Fruit fly (Drosophila melanogaster) whole organism, larva: ENCODE results near the gene Rrp46.

Source experiments
- noc ChIP-seq: fragments of 200-800 bp; sonication (Bioruptor generic); optimal IDR thresholded peaks from 3 replicates; lab custom pipeline; 2019; ENCODE audit warnings: missing biosample characterization, mild to moderate bottlenecking, missing genetic modification characterization, moderate library complexity

Rrp46 gene

DNA sequence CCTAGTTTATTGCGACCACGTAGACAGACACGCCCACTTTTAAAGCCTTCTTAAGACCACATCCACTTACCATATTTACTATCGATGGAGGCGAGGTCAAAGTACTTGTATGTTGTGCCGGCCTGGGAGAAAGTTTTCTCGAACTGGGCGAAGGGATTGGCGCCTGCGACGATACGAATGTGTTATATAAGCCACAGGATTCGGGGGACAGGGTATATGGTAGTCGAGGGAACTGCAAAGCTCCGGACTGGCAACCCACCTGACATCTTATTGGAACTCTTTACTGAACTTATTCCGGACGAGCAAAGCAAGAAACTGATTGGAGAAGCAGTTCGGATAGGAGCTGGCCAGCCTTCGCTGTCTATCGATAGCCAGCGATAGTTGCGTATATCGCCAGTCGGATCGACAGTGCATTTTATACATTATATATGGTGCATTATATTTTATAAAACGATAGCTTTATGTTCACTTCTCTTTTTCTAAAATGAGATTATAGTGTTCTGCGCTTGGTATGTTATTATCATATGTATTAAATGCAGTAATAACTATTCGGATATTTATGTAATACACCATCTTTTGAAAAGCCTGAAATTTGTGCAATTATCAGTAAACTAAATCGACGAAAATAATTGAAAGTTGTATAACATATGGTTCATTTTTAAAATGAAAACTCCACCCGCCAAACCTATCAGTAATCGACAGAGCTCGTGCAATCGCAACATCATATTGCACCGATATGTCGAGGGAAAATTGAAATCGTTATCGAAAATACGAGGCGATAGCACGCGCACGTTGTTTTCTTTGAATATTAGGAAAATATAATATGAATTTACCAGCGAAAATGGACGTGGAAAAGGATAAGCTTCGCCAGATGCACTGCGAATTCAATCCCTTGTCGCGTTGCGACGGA lies at the start of gene Rrp46, which contains the start of gene Irp-1B:
Rrp46 (plus strand) TSS at position 752 of the 910 bp plus-strand sequence.
Irp-1B (minus strand) TSS at position 320 of the 910 bp plus-strand sequence.
- no peak for TF ChIP-seq noc (tag; lab: Kevin White, UChicago)

DNA sequence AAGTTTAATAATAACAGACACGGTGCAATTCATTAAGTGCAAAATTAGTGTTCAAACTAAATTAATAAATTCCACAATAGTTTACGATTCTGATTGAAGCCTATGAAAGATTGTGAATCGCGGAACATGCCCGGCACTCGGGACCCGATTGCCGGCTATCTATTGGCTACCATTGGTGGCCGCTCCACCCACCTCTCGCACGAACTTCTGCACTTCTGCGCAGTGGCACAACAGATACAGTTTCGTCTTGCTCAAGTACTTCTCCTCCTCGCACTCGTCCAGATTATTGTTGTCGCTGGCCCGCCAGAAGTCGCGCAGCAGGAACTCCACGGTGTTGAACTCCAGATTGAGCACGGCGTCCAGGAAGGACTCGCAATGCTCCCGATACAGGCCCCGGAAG lies 48.8 kb upstream of the Rrp46 start:
- no peak for TF ChIP-seq noc (tag; lab: Kevin White, UChicago)

DNA sequence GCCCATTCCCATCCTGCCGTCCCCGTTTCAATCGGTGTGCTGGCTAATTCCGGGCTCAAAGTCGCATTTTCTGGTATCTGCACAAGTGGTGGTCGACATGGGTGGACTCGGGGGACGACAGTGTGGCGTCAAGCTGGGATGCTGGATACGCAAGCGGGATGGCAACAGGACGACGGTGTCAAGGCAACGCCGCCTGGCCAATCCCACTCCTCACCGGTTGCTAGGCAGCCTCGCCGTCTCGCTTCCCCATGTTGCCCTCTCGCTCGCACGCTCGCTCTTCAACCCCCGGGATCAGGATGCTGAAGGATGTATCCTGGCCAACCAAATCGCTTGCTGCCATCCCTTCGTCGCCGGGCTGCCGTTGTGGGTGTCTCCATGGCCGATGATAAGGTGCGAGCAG lies 44.9 kb upstream of the Rrp46 start:
- TF ChIP-seq noc (tag; lab: Kevin White, UChicago), result no peak

DNA sequence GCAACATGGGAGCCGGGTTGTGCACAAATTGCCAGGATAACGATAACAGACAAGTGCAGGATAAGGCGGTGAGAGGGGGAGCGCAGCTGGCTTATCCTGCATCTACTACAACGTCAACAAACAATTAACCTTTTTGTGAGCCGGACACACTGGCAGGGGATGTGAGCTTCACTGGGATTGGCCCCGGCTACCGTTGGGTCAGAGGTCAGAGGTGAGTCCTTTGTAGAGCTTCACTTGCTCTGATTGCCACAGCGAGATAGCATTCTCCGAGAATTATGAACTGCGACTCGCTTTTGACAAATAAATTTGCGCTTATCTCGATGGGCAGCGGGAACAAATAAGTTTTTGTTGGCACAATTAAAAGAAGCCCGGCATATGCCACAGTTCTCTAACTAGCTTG lies 43.3 kb upstream of the Rrp46 start:
- no peak for TF ChIP-seq noc (tag; lab: Kevin White, UChicago)

DNA sequence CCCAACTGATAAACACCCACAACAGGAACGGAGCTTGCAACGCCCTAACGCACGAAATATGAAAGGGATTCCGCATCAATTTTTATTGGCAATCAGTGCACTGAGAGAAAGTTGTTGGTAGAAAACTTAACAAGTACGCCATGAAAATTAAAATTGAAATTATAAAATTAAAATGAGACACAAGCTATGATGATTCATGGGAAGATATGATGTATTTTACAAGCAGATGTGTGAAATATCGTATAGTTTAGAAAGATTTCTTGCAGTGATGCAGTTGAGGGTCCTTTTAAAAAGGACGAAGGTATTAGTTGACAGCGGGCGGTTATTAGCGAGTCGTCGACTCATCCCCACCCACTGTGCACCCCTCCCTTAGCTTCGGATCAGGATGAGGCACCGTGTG lies 42.6 kb upstream of the Rrp46 start:
- TF ChIP-seq noc (tag; lab: Kevin White, UChicago), result no peak

DNA sequence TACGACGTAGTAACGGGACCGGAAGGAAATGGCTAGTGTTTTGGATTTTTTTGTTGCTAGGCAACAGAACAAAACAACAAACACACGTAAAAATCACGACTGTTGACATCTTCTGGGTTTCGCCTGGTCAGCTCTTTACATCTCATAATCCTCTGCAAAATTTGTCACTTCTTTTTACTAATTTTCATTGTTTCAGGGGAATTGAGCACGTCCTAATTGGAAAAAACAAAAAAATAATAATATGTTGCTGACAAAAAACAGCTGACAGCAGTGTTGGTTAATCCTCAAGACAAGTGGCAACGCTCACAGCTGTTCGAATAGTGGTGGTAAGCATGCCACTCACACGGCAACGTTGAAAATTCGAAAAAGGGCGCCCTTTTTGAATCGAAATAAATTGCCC lies 35.3 kb upstream of the Rrp46 start, which contains the start of gene Rfx:
Rfx (minus strand) TSS at position 220 of the 400 bp plus-strand sequence.
- peak; percentile 59 for TF ChIP-seq noc (tag; lab: Kevin White, UChicago)

DNA sequence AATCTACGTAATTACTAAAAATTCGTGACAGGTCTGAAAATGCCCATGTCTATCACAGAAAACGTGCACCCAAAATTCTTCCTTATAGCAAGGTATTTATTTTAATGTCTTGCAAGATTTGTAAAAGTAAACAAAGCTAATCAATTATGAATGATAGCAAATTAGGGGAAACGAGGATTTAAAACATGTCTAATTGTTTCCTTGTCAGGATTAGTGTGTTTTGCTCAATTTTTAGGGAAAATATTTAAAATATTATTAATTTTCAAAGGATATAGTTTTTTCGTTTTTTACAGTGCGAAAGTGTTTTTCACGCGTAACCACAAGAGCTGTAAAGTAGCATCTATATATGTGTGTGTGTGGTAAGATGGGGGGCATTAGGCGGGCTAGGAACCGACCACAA lies 34.1 kb upstream of the Rrp46 start:
- no peak for TF ChIP-seq noc (tag; lab: Kevin White, UChicago)

DNA sequence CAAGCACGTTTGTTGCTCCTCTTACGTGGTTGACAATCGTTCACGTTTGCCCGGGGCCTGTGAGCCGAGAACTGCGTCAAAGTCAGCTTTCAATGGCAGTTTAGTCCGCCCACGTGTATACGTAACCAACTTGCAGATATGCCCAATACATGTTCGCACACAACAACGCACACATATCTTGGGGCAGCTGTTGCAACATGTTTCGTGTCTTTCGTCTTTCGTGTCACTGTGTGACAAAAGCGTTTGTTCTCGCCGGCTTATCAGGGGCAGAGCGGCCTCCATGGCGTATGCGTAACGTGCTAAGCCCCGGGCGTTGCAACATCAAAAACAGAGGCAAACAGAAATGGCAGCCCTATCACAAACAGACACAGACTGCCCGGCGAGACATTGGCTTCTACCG lies 33.7 kb upstream of the Rrp46 start:
- no peak for TF ChIP-seq noc (tag; lab: Kevin White, UChicago)

DNA sequence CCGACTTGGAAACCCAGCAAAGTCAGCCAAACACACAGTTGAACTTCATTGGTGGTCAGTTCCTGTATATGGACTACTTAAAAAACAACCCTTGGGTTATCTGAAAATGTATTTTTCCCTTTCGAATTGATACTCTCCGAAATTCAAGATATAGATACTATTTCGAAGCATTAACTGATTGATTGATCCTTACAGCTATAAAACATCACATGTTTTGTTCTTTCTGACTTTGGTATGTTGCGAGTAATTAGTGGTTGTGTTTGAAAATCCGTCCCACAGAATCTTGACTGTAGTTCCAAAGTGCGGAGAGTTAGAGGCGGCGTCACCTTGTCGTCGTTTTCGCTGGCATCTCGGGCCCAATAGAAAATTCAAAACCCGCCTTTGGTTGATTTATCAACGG lies 33.1 kb upstream of the Rrp46 start:
- TF ChIP-seq noc (tag; lab: Kevin White, UChicago), result peak; percentile 39

DNA sequence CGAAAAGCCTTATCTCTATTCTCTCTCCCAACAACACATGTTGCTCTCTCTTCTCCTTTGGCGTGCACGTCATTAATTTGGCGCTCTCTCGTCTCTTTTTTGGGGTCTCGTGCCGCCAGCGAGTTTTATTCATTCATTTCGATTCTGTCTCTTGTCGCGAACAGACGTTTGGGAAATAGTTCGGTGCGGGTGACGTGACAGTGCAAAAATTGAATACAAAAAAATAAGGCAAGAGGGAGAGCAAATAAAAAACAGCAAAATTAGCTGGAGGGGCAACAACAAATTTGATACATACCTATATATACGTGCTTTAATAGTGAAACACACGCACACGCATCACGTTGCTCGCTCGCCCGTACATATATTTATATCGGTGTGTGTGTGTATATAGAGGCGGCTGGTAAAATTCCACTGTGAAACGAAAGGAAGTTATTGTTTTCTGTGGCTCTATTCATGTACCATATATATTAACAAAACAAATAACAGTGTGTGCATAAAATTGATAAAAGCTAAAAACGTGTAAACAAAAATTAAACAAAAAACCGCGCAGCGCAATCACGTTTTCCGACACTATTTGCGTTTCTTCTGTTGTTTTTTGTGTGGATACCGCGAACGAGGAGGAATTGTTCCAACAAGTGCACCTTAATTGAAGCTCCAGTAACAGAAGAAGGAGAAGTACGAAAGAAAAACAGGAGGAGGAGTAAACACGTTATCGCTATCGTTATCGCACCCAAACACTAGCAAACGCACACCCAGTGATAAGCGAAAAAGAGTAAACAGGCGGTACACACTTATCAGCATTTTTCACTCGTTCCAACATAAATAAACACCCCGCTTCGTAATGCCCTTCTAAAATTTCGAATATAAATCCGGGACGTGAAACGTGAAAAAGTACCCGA lies 24.7 kb upstream of the Rrp46 start, which contains the start of gene cwo:
cwo (plus strand) TSS at position 131 of the 899 bp plus-strand sequence.
- no peak for TF ChIP-seq noc (tag; lab: Kevin White, UChicago)

DNA sequence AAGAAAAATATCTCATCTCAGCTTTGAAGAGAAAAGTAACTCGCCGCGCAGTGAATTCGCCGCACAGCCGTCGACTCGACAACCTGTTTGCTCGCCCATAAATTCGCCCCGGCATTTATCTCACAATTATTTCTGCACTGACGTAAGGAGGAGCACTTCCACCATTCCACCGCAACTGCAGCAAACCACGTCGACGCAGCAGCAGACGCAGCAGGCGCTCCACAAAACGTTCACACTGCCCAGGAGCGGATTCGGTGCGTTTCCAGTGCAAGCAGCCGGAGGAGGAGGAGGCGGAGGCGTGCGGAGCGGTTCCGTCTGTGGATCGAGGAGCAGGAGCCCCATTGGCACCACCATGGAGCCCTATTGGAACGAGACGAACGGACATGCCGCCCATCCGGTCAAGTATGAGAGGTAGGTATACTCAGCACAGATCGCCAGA lies 24.1 kb upstream of the Rrp46 start:
- TF ChIP-seq noc (tag; lab: Kevin White, UChicago), result no peak

DNA sequence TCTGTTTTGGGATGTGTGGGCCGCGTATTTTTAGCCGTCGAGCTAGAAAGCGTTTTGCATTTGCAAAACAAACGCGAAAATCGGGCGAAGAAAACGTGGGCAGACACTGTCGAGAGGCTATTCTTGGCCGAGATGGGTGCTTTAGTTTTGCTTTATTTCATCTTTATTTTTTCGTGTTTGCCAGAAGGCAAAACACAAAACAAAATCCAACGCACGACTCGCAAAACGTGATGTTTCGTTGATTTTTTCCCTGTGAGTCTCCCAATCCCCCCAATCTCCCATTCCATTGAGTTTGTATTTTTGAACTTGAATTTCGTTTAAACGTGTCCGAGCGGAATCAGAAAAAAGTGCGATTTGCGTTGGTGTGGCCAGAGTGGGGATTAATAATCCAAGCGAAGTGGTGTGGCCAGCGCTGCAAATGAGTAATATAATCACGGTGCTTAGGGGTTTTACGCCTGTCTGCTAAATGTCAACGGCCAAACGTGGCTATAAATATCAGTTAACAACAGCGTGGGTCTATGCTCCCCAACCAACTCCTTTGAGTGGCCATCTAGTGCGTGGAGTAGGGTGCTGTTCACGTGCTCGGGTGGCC lies 23.1 kb upstream of the Rrp46 start:
- no peak for TF ChIP-seq noc (tag; lab: Kevin White, UChicago)

DNA sequence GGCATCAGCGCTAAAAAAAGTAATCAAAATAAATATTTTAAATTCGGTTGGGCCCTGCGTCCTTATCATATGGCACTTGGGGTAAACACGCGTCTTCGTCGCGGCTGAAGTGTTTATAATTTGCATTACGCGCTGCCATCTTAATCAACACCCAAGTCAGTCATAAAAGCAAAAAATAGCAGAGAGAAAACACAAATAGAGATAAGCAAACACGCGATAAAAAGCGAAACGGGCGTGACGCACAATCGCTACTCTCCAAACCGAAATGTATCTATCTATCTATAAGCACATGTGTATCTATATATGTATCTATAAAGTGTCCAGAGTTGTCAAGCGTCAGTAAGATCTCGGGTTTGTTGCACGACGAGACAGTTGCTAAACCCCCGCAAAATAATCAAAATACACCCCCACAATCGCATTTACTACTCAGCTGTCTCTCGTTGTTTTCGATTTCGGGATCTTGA lies 22.2 kb upstream of the Rrp46 start:
- peak; percentile 89 for TF ChIP-seq noc (tag; lab: Kevin White, UChicago)

DNA sequence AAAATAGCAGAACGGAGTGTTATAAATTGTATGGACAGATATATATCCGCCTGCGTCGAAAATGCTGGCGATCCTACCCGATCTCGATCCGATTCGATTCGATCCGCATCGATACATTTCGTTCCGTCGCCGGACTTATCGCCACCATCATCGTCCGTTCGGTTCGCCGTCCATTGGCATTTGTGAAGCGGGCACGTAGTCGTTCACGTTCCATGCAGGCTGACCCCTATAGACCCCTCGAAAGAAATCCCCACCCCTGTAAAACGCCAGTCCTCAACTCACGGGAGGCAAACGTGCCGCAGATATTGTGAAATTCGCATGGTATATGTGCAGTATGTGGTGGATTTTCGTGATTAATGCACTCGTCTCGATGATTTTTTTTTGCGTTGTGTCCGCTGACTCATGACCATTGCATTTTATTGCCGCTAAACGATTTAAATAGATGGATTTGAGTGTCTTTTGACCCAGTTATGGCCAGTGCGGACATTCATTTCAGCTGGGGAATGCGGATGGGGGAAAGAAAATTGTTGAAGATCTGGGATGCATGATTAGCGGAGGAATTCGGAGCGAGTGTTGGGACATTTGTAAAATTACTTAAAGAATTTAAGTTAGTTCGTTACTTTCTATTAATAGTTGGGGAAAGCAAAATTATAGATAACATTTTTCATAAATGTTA lies 21.1 kb upstream of the Rrp46 start:
- TF ChIP-seq noc (tag; lab: Kevin White, UChicago), result no peak

DNA sequence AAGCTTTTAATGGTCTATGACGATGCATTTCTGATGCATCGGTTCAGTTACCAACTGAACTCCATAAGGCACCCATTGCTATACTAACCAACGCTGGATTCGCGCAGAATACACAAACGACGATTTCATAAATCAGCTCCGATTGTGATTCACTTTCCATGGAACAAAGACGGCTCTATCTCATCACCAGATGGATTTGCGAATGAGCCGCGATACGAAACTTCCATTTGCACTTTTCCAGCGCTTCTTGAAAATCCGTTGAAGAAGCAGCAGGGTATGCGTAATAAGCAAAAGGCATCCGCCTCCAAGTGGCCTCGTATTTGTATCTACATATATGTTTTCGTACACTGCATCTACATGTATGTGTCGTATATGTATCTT lies 20.6 kb upstream of the Rrp46 start:
- TF ChIP-seq noc (tag; lab: Kevin White, UChicago), result no peak
